Worm (Caenorhabditis elegans) whole organism, L3 larva: ENCODE measurements around the gene brd-1.

Experiments used
- R02D3.7 ChIP-seq: fragments of 150-350 bp; optimal IDR thresholded peaks from 2 replicates; lab custom pipeline; 2014; ENCODE audit warnings: missing biosample characterization, missing genetic modification characterization
- ZK546.5 ChIP-seq: sonication (generic microtip); optimal IDR thresholded peaks from 2 replicates; lab custom pipeline; 2017; ENCODE audit warnings: missing biosample characterization, missing genetic modification characterization
- aly-2 ChIP-seq: fragments of 150-350 bp; optimal IDR thresholded peaks from 2 replicates; lab custom pipeline; 2014; ENCODE audit warnings: missing biosample characterization, missing genetic modification characterization
- ama-1 ChIP-seq: fragments of 150-350 bp; optimal IDR thresholded peaks from 2 replicates; lab custom pipeline; 2018
- ceh-28 ChIP-seq: fragments of 150-350 bp; optimal IDR thresholded peaks from 2 replicates; lab custom pipeline; 2014; ENCODE audit warnings: missing biosample characterization, missing genetic modification reagents, missing genetic modification characterization
- ceh-82 ChIP-seq: fragments of 150-350 bp; optimal IDR thresholded peaks from 2 replicates; lab custom pipeline; 2014; ENCODE audit warnings: missing biosample characterization, missing genetic modification characterization
- ceh-9 ChIP-seq: sonication (generic microtip); optimal IDR thresholded peaks from 2 replicates; lab custom pipeline; 2018; ENCODE audit warnings: missing biosample characterization, missing genetic modification characterization
- daf-12 ChIP-seq: fragments of 150-350 bp; optimal IDR thresholded peaks from 2 replicates; lab custom pipeline; 2014; ENCODE audit warnings: missing biosample characterization, missing genetic modification reagents, missing genetic modification characterization
- egl-27 ChIP-seq: sonication (generic microtip); optimal IDR thresholded peaks from 4 replicates; lab custom pipeline; 2017; ENCODE audit warnings: missing biosample characterization, missing genetic modification reagents, missing genetic modification characterization
- egl-5 ChIP-seq: fragments of 150-350 bp; optimal IDR thresholded peaks from 2 replicates; lab custom pipeline; 2017; ENCODE audit warnings: missing biosample characterization, missing genetic modification reagents, missing genetic modification characterization, inconsistent platforms
- elt-1 ChIP-seq: fragments of 150-350 bp; optimal IDR thresholded peaks from 2 replicates; lab custom pipeline; 2014; ENCODE audit warnings: missing biosample characterization, missing genetic modification characterization
- elt-2 ChIP-seq: sonication (generic microtip); optimal IDR thresholded peaks from 2 replicates; lab custom pipeline; 2016; ENCODE audit warnings: missing genetic modification reagents, mild to moderate bottlenecking, missing genetic modification characterization, missing compliant biosample characterization
- eor-1 ChIP-seq, 2 experiments: fragments of 150-350 bp; optimal IDR thresholded peaks; 2 replicates each; lab custom pipeline; 2014 to 2018; ENCODE audit warnings: missing biosample characterization in 2 of 2, missing genetic modification characterization in 2 of 2
- fos-1 ChIP-seq: fragments of 150-350 bp; optimal IDR thresholded peaks from 2 replicates; lab custom pipeline; 2014; ENCODE audit warnings: missing biosample characterization, missing genetic modification characterization
- hmg-11 ChIP-seq: sonication (generic microtip); optimal IDR thresholded peaks from 2 replicates; lab custom pipeline; 2016; ENCODE audit warnings: missing genetic modification characterization, missing compliant biosample characterization
- lin-15B ChIP-seq: fragments of 150-350 bp; optimal IDR thresholded peaks from 2 replicates; lab custom pipeline; 2014; ENCODE audit warnings: missing biosample characterization, missing genetic modification characterization
- lin-39 ChIP-seq: fragments of 150-350 bp; optimal IDR thresholded peaks from 2 replicates; lab custom pipeline; 2018; ENCODE audit warnings: missing biosample characterization, missing genetic modification reagents, missing genetic modification characterization
- lsy-12 ChIP-seq: sonication (generic microtip); optimal IDR thresholded peaks from 2 replicates; lab custom pipeline; 2016; ENCODE audit warnings: mild to moderate bottlenecking, missing genetic modification characterization, missing compliant biosample characterization
- mdl-1 ChIP-seq: fragments of 150-350 bp; optimal IDR thresholded peaks from 2 replicates; lab custom pipeline; 2014; ENCODE audit warnings: missing biosample characterization, missing genetic modification characterization
- mml-1 ChIP-seq: fragments of 150-350 bp; sonication (generic microtip); optimal IDR thresholded peaks from 3 replicates; lab custom pipeline; 2014; ENCODE audit warnings: missing biosample characterization, missing genetic modification characterization
- nfya-1 ChIP-seq: sonication (generic microtip); optimal IDR thresholded peaks from 2 replicates; lab custom pipeline; 2017; ENCODE audit warnings: missing genetic modification characterization, mild to moderate bottlenecking, missing compliant biosample characterization, antibody characterized with exemption, moderate library complexity; ENCODE audit not compliant: insufficient read depth
- nhr-11 ChIP-seq: fragments of 150-350 bp; optimal IDR thresholded peaks from 2 replicates; lab custom pipeline; 2014; ENCODE audit warnings: missing biosample characterization, missing genetic modification characterization
- nhr-12 ChIP-seq: fragments of 150-350 bp; optimal IDR thresholded peaks from 2 replicates; lab custom pipeline; 2014; ENCODE audit warnings: missing biosample characterization, missing genetic modification characterization
- nhr-23 ChIP-seq: fragments of 150-350 bp; optimal IDR thresholded peaks from 2 replicates; lab custom pipeline; 2014; ENCODE audit warnings: missing biosample characterization, missing genetic modification reagents, missing genetic modification characterization
- nhr-237 ChIP-seq: fragments of 150-350 bp; optimal IDR thresholded peaks from 2 replicates; lab custom pipeline; 2014; ENCODE audit warnings: missing biosample characterization, missing genetic modification characterization
- nhr-25 ChIP-seq: sonication (generic microtip); optimal IDR thresholded peaks from 2 replicates; lab custom pipeline; 2017; ENCODE audit warnings: missing biosample characterization, missing genetic modification characterization
- nhr-28 ChIP-seq: fragments of 150-350 bp; optimal IDR thresholded peaks from 2 replicates; lab custom pipeline; 2014; ENCODE audit warnings: missing biosample characterization, missing genetic modification characterization
- nhr-43 ChIP-seq: sonication (generic microtip); optimal IDR thresholded peaks from 2 replicates; lab custom pipeline; 2016; ENCODE audit warnings: mild to moderate bottlenecking, missing genetic modification characterization, missing compliant biosample characterization; ENCODE audit not compliant: poor library complexity, severe bottlenecking
- nhr-67 ChIP-seq: fragments of 150-350 bp; optimal IDR thresholded peaks from 2 replicates; lab custom pipeline; 2014; ENCODE audit warnings: missing biosample characterization, missing genetic modification characterization
- nhr-77 ChIP-seq: fragments of 150-350 bp; optimal IDR thresholded peaks from 2 replicates; lab custom pipeline; 2014; ENCODE audit warnings: missing biosample characterization, missing genetic modification characterization
- pha-4 ChIP-seq: fragments of 150-350 bp; optimal IDR thresholded peaks from 2 replicates; lab custom pipeline; 2014; ENCODE audit warnings: missing biosample characterization, missing genetic modification reagents, missing genetic modification characterization
- pqm-1 ChIP-seq: fragments of 150-350 bp; optimal IDR thresholded peaks from 2 replicates; lab custom pipeline; 2017; ENCODE audit warnings: missing biosample characterization, missing genetic modification characterization, inconsistent platforms
- skn-1 ChIP-seq: fragments of 150-350 bp; optimal IDR thresholded peaks from 2 replicates; lab custom pipeline; 2014; ENCODE audit warnings: missing biosample characterization, missing genetic modification characterization
- snpc-4 ChIP-seq: fragments of 150-350 bp; optimal IDR thresholded peaks from 2 replicates; lab custom pipeline; 2014; ENCODE audit warnings: missing biosample characterization, missing genetic modification characterization
- tbx-2 ChIP-seq: sonication (generic microtip); optimal IDR thresholded peaks from 2 replicates; lab custom pipeline; 2016; ENCODE audit warnings: mild to moderate bottlenecking, missing genetic modification characterization, missing compliant biosample characterization
- unc-39 ChIP-seq: sonication (generic microtip); optimal IDR thresholded peaks from 4 replicates; lab custom pipeline; 2017; ENCODE audit warnings: missing biosample characterization, missing genetic modification characterization
- unc-62 ChIP-seq: fragments of 150-350 bp; sonication (generic microtip); optimal IDR thresholded peaks from 4 replicates; lab custom pipeline; 2014; ENCODE audit warnings: missing biosample characterization, missing genetic modification reagents, missing genetic modification characterization
- ztf-11 ChIP-seq: fragments of 150-350 bp; optimal IDR thresholded peaks from 2 replicates; lab custom pipeline; 2014; ENCODE audit warnings: missing biosample characterization, missing genetic modification characterization
- ztf-4 ChIP-seq: fragments of 150-350 bp; optimal IDR thresholded peaks from 2 replicates; lab custom pipeline; 2014; ENCODE audit warnings: missing biosample characterization, missing genetic modification characterization

The brd-1 gene

ce11 chrIII:6888999-6889824, at the start of gene brd-1, which contains the start of gene K04C2.2:
TSS of gene brd-1 (minus strand) at chrIII:6889504.
TSS of gene K04C2.2 (plus strand) at chrIII:6889774.
- TF ChIP-seq ceh-82 (tag; lab: Kevin White, UChicago): no peak
- no peak for TF ChIP-seq ceh-28
- no peak for TF ChIP-seq egl-5 (tag; lab: Kevin White, UChicago)
- TF ChIP-seq nhr-237 (tag; lab: Kevin White, UChicago): no peak
- TF ChIP-seq nfya-1: peak; percentile 18
- no peak for TF ChIP-seq mml-1
- TF ChIP-seq elt-2 (tag; lab: Kevin White, UChicago): no peak
- no peak for TF ChIP-seq mdl-1 (tag; lab: Kevin White, UChicago)
- TF ChIP-seq nhr-23 (tag; lab: Kevin White, UChicago): peak; percentile 11
- TF ChIP-seq ama-1 (lab: Kevin White, UChicago): no peak
- TF ChIP-seq tbx-2 (tag; lab: Kevin White, UChicago): no peak
- no peak for TF ChIP-seq lsy-12 (tag; lab: Kevin White, UChicago)
- TF ChIP-seq ZK546.5 (tag; lab: Kevin White, UChicago): no peak
- no peak for TF ChIP-seq skn-1
- no peak for TF ChIP-seq nhr-43 (tag; lab: Kevin White, UChicago)
- TF ChIP-seq pha-4 (tag; lab: Kevin White, UChicago): peak; percentile 35
- TF ChIP-seq daf-12 (tag; lab: Kevin White, UChicago): no peak
- TF ChIP-seq eor-1 (tag; optimal IDR thresholded peaks at IDR 0.05; lab: Kevin White, UChicago): no peak
- TF ChIP-seq ztf-4 (tag; lab: Kevin White, UChicago): no peak
- TF ChIP-seq aly-2 (tag; lab: Kevin White, UChicago): no peak
- no peak for TF ChIP-seq unc-62 (GFP tag; lab: Kevin White, UChicago)
- TF ChIP-seq nhr-67 (tag; lab: Kevin White, UChicago): no peak
- no peak for TF ChIP-seq R02D3.7 (tag; lab: Kevin White, UChicago)
- TF ChIP-seq egl-27 (tag; lab: Kevin White, UChicago): no peak
- TF ChIP-seq pqm-1 (tag; lab: Kevin White, UChicago): no peak
- no peak for TF ChIP-seq unc-39 (tag; lab: Kevin White, UChicago)
- no peak for TF ChIP-seq lin-15B
- TF ChIP-seq nhr-28 (tag; lab: Kevin White, UChicago): no peak
- TF ChIP-seq ztf-11 (tag; lab: Kevin White, UChicago): no peak
- peak; percentile 21 for TF ChIP-seq hmg-11
- TF ChIP-seq nhr-12: no peak

ce11 chrIII:6935269-6936017, 46.1 kb upstream of the brd-1 start, which contains the start of the genes F57B9.8 and coq-2:
TSS of gene F57B9.8 (minus strand) at chrIII:6935319.
TSS of gene coq-2 (plus strand) at chrIII:6935967.
- TF ChIP-seq nhr-77 (tag; lab: Kevin White, UChicago): no peak
- TF ChIP-seq, all 47 proteins: peak for 0

- TF ChIP-seq nhr-23 (tag; lab: Kevin White, UChicago) (no peak), lsy-12 (tag; lab: Kevin White, UChicago) (no peak), mml-1 (no peak), unc-62 (GFP tag; lab: Kevin White, UChicago) (no peak), nhr-67 (tag; lab: Kevin White, UChicago) (no peak), hmg-11 (no peak), tbx-2 (tag; lab: Kevin White, UChicago) (no peak)
These were observed 42.6 kb upstream of the brd-1 start, which contains the start of gene byn-1 for ce11 chrIII:6931896-6932295. TSS of gene byn-1 (plus strand) at chrIII:6932001.

ce11 chrIII:6929558-6930167, 40.4 kb upstream of the brd-1 start, which contains the start of gene inf-1:
TSS of gene inf-1 (plus strand) at chrIII:6930134.
- TF ChIP-seq mml-1 (no peak), nhr-23 (tag; lab: Kevin White, UChicago) (peak; percentile 32), skn-1 (no peak), egl-5 (tag; lab: Kevin White, UChicago) (no peak), nhr-25 (tag; lab: Kevin White, UChicago) (no peak), lin-39 (tag; lab: Kevin White, UChicago) (peak; percentile 15), elt-2 (tag; lab: Kevin White, UChicago) (peak; percentile 10), pha-4 (tag; lab: Kevin White, UChicago) (peak; percentile 68), pqm-1 (tag; lab: Kevin White, UChicago) (no peak), ceh-82 (tag; lab: Kevin White, UChicago) (no peak), unc-39 (tag; lab: Kevin White, UChicago) (no peak), nhr-67 (tag; lab: Kevin White, UChicago) (no peak), nhr-12 (no peak), hmg-11 (no peak), ceh-9 (tag; lab: Kevin White, UChicago) (no peak), fos-1 (tag; lab: Kevin White, UChicago) (no peak), ztf-11 (tag; lab: Kevin White, UChicago) (no peak), snpc-4 (tag; lab: Kevin White, UChicago) (no peak), ZK546.5 (tag; lab: Kevin White, UChicago) (no peak), nhr-11 (no peak), aly-2 (tag; lab: Kevin White, UChicago) (no peak), elt-1 (no peak), ama-1 (lab: Kevin White, UChicago) (no peak), daf-12 (tag; lab: Kevin White, UChicago) (no peak), nfya-1 (peak; percentile 71), lin-15B (peak; percentile 92), R02D3.7 (tag; lab: Kevin White, UChicago) (no peak)
- TF ChIP-seq, all 47 proteins: peak for 6
